Worm (Caenorhabditis elegans): ENCODE data around the gene T28A11.2.

ce11 chrV:3301898-3302297, 21.7 kb downstream of the T28A11.2 start, which contains the start of gene srbc-1:
- TF ChIP-seq eyg-1 (tag; optimal IDR thresholded peaks at IDR 0.05) (no peak), ceh-45 (GFP tag; IDR thresholded peaks at IDR 0.05) (no peak), mec-3 (tag; optimal IDR thresholded peaks at IDR 0.05; ENCODE audit: borderline replicate concordance) (no peak), pat-9 (tag; optimal IDR thresholded peaks at IDR 0.05) (no peak), sdc-2 (tag; optimal IDR thresholded peaks at IDR 0.05) (no peak)
